Fruit fly (Drosophila melanogaster) whole organism, embryonic: ENCODE data around the gene pan.

ENCODE experiments used
- Adf1 ChIP-seq: fragments of 200-800 bp; sonication (Bioruptor generic); IDR thresholded peaks from 2 replicates; pipeline ENCODE4 v1.3.6; 2022; ENCODE audit warnings: missing biosample characterization, missing genetic modification characterization
- CG1024 ChIP-seq: fragments of 200-800 bp; sonication (Bioruptor generic); IDR thresholded peaks from 2 replicates; pipeline ENCODE4 v1.3.6; 2022; ENCODE audit warnings: missing biosample characterization, missing genetic modification characterization
- CG10267 ChIP-seq: fragments of 200-800 bp; sonication (Bioruptor generic); optimal IDR thresholded peaks from 2 replicates; lab custom pipeline; 2018; ENCODE audit warnings: missing biosample characterization, mild to moderate bottlenecking, missing genetic modification characterization, moderate library complexity
- CG10654 ChIP-seq: fragments of 200-800 bp; sonication (Bioruptor generic); optimal IDR thresholded peaks from 2 replicates; lab custom pipeline; 2016; ENCODE audit warnings: missing biosample characterization, missing genetic modification characterization
- CG11723 ChIP-seq: fragments of 200-800 bp; sonication (Bioruptor generic); optimal IDR thresholded peaks from 2 replicates; lab custom pipeline; 2017; ENCODE audit warnings: missing biosample characterization, mild to moderate bottlenecking, missing genetic modification characterization
- CG12155 ChIP-seq: fragments of 200-800 bp; sonication (Bioruptor generic); optimal IDR thresholded peaks from 3 replicates; lab custom pipeline; 2016; ENCODE audit warnings: missing biosample characterization, missing genetic modification characterization
- CG14014 ChIP-seq: fragments of 200-800 bp; sonication (Bioruptor generic); IDR thresholded peaks from 2 replicates; pipeline ENCODE4 v1.3.6; 2022; ENCODE audit warnings: missing biosample characterization, missing genetic modification characterization
- CG17385 ChIP-seq: fragments of 200-800 bp; sonication (Bioruptor generic); optimal IDR thresholded peaks from 3 replicates; lab custom pipeline; 2018; ENCODE audit warnings: missing biosample characterization, mild to moderate bottlenecking, missing genetic modification characterization
- CG17802 ChIP-seq: fragments of 200-800 bp; sonication (Bioruptor generic); optimal IDR thresholded peaks from 2 replicates; lab custom pipeline; 2018; ENCODE audit warnings: missing biosample characterization, mild to moderate bottlenecking, missing genetic modification characterization, moderate library complexity
- CG2129 ChIP-seq: fragments of 200-800 bp; sonication (Bioruptor generic); IDR thresholded peaks from 2 replicates; pipeline ENCODE4 v1.3.6; 2022; ENCODE audit warnings: missing biosample characterization, missing genetic modification characterization; ENCODE audit not compliant: partially characterized antibody
- CG30020 ChIP-seq: fragments of 200-800 bp; optimal IDR thresholded peaks from 2 replicates; lab custom pipeline; 2019; ENCODE audit warnings: missing biosample characterization, mild to moderate bottlenecking, missing genetic modification characterization, moderate library complexity
- CG31441 ChIP-seq: fragments of 200-800 bp; sonication (Bioruptor generic); IDR thresholded peaks from 2 replicates; pipeline ENCODE4 v1.3.6; 2022; ENCODE audit warnings: missing biosample characterization, missing genetic modification characterization
- CG3407 ChIP-seq: fragments of 200-800 bp; sonication (Bioruptor generic); optimal IDR thresholded peaks from 2 replicates; lab custom pipeline; 2018; ENCODE audit warnings: missing biosample characterization, mild to moderate bottlenecking, missing genetic modification characterization
- CG3847 ChIP-seq: fragments of 200-800 bp; sonication (Bioruptor generic); IDR thresholded peaks from 2 replicates; pipeline ENCODE4 v1.3.6; 2022; ENCODE audit warnings: missing biosample characterization, missing genetic modification characterization
- CG5180 ChIP-seq: fragments of 200-800 bp; sonication (Bioruptor generic); optimal IDR thresholded peaks from 3 replicates; lab custom pipeline; 2017; ENCODE audit warnings: missing biosample characterization, missing genetic modification characterization, mild to moderate bottlenecking, moderate library complexity, missing genetic modification reagents
- CG6854 ChIP-seq: fragments of 200-800 bp; sonication (Bioruptor generic); optimal IDR thresholded peaks from 3 replicates; lab custom pipeline; 2017; ENCODE audit warnings: missing biosample characterization, mild to moderate bottlenecking, missing genetic modification characterization
- CG7839 ChIP-seq: fragments of 200-800 bp; sonication (Bioruptor generic); optimal IDR thresholded peaks from 3 replicates; lab custom pipeline; 2018; ENCODE audit warnings: missing biosample characterization, mild to moderate bottlenecking, missing genetic modification characterization, moderate library complexity
- CG9817 ChIP-seq: fragments of 200-800 bp; sonication (Bioruptor generic); optimal IDR thresholded peaks from 2 replicates; lab custom pipeline; 2018; ENCODE audit warnings: missing biosample characterization, mild to moderate bottlenecking, missing genetic modification characterization, moderate library complexity
- Dfd ChIP-seq, 2 experiments: fragments of >200 bp; optimal IDR thresholded peaks; 2 replicates each; lab custom pipeline; 2017; ENCODE audit warnings: missing biosample characterization in 2 of 2, missing genetic modification characterization in 2 of 2
- Fer3 ChIP-seq: fragments of 200-800 bp; sonication (Bioruptor generic); optimal IDR thresholded peaks from 2 replicates; lab custom pipeline; 2018; ENCODE audit warnings: missing biosample characterization, mild to moderate bottlenecking, missing genetic modification characterization, moderate library complexity
- Hey ChIP-seq: fragments of 200-800 bp; sonication (Bioruptor generic); optimal IDR thresholded peaks from 3 replicates; lab custom pipeline; 2018; ENCODE audit warnings: missing biosample characterization, mild to moderate bottlenecking, missing genetic modification characterization
- HmgZ ChIP-seq: fragments of 200-800 bp; sonication (Bioruptor generic); optimal IDR thresholded peaks from 2 replicates; lab custom pipeline; 2018; ENCODE audit warnings: missing biosample characterization, mild to moderate bottlenecking, missing genetic modification characterization
- Meics ChIP-seq: fragments of 200-800 bp; sonication (Bioruptor generic); optimal IDR thresholded peaks from 2 replicates; lab custom pipeline; 2017; ENCODE audit warnings: missing biosample characterization, mild to moderate bottlenecking, missing genetic modification characterization
- NK7.1 ChIP-seq: fragments of 200-800 bp; sonication (Bioruptor generic); optimal IDR thresholded peaks from 3 replicates; lab custom pipeline; 2016; ENCODE audit warnings: missing biosample characterization, missing genetic modification characterization
- Ravus ChIP-seq: fragments of 200-800 bp; sonication (Bioruptor generic); IDR thresholded peaks from 2 replicates; pipeline ENCODE4 v1.3.6; 2022; ENCODE audit warnings: missing biosample characterization, missing genetic modification characterization
- Sry-δ ChIP-seq: fragments of 200-800 bp; sonication (Bioruptor generic); optimal IDR thresholded peaks from 2 replicates; lab custom pipeline; 2016; ENCODE audit warnings: missing biosample characterization, missing genetic modification characterization
- bigmax ChIP-seq: fragments of 200-800 bp; sonication (Bioruptor generic); optimal IDR thresholded peaks from 2 replicates; lab custom pipeline; 2018; ENCODE audit warnings: missing biosample characterization, mild to moderate bottlenecking, missing genetic modification characterization
- cas ChIP-seq: fragments of 200-800 bp; sonication (Bioruptor generic); IDR thresholded peaks from 2 replicates; pipeline ENCODE4 v1.3.6; 2022; ENCODE audit warnings: missing biosample characterization, missing genetic modification characterization
- crol ChIP-seq: fragments of 200-800 bp; sonication (Bioruptor generic); IDR thresholded peaks from 2 replicates; pipeline ENCODE4 v1.3.6; 2022; ENCODE audit warnings: missing biosample characterization, missing genetic modification characterization
- dmrt99B ChIP-seq: fragments of 200-800 bp; sonication (Bioruptor generic); optimal IDR thresholded peaks from 2 replicates; lab custom pipeline; 2018; ENCODE audit warnings: missing biosample characterization, mild to moderate bottlenecking, missing genetic modification characterization, moderate library complexity
- dpn ChIP-seq, 2 experiments: fragments of 200-800 bp; sonication (Bioruptor generic); optimal IDR thresholded peaks; 3 replicates each; lab custom pipeline; 2016; ENCODE audit warnings: missing biosample characterization in 2 of 2, missing genetic modification characterization in 2 of 2
- fd96Cb ChIP-seq: fragments of 200-800 bp; sonication (Bioruptor generic); optimal IDR thresholded peaks from 2 replicates; lab custom pipeline; 2018; ENCODE audit warnings: missing biosample characterization, mild to moderate bottlenecking, missing genetic modification characterization, moderate library complexity
- ftz-f1 ChIP-seq: fragments of 200-800 bp; sonication (Bioruptor generic); optimal IDR thresholded peaks from 2 replicates; lab custom pipeline; 2016; ENCODE audit warnings: missing biosample characterization, missing genetic modification characterization
- grn ChIP-seq: fragments of 200-800 bp; sonication (Bioruptor generic); optimal IDR thresholded peaks from 3 replicates; lab custom pipeline; 2017; ENCODE audit warnings: missing biosample characterization, missing genetic modification characterization
- lmd ChIP-seq: fragments of 200-800 bp; sonication (Bioruptor generic); IDR thresholded peaks from 2 replicates; pipeline ENCODE4 v1.3.6; 2022; ENCODE audit warnings: missing biosample characterization, missing genetic modification characterization
- lov ChIP-seq, 2 experiments: fragments of 200-800 bp in 1 of 2; fragments of >200 bp in 1 of 2; sonication (Bioruptor generic) in 1 of 2; IDR thresholded peaks in 1 of 2; optimal IDR thresholded peaks in 1 of 2; 2 replicates in 1 of 2; 3 replicates in 1 of 2; pipeline versions ENCODE4 v1.3.6 to Lab custom; 2017 to 2022; ENCODE audit warnings: missing biosample characterization in 1 of 2, missing genetic modification characterization in 1 of 2
- nerfin-1 ChIP-seq: fragments of 200-800 bp; sonication (Bioruptor generic); optimal IDR thresholded peaks from 3 replicates; lab custom pipeline; 2019; ENCODE audit warnings: missing biosample characterization, mild to moderate bottlenecking, missing genetic modification characterization, moderate library complexity
- odd ChIP-seq: fragments of 200-800 bp; sonication (Bioruptor generic); optimal IDR thresholded peaks from 2 replicates; lab custom pipeline; 2017; ENCODE audit warnings: missing biosample characterization, mild to moderate bottlenecking, missing genetic modification characterization
- onecut ChIP-seq: fragments of 200-800 bp; sonication (Bioruptor generic); IDR thresholded peaks from 2 replicates; pipeline ENCODE4 v1.3.6; 2022; ENCODE audit warnings: missing biosample characterization, missing genetic modification characterization
- pnt ChIP-seq: fragments of 200-800 bp; sonication (Bioruptor generic); optimal IDR thresholded peaks from 3 replicates; lab custom pipeline; 2016; ENCODE audit warnings: missing biosample characterization, missing genetic modification characterization
- sens ChIP-seq: fragments of 200-800 bp; sonication (Bioruptor generic); peaks from one replicate; lab custom pipeline; 2016; ENCODE audit warnings: missing biosample characterization, missing genetic modification characterization
- tio ChIP-seq: fragments of 200-800 bp; sonication (Bioruptor generic); optimal IDR thresholded peaks from 2 replicates; lab custom pipeline; 2017; ENCODE audit warnings: missing biosample characterization, missing genetic modification characterization, inconsistent platforms
- tx ChIP-seq: fragments of 200-800 bp; sonication (Bioruptor generic); optimal IDR thresholded peaks from 2 replicates; lab custom pipeline; 2016; ENCODE audit warnings: missing biosample characterization, missing genetic modification characterization
- unc-4 ChIP-seq: fragments of 200-800 bp; sonication (Bioruptor generic); IDR thresholded peaks from 2 replicates; pipeline ENCODE4 v1.3.6; 2022; ENCODE audit warnings: missing biosample characterization, missing genetic modification characterization; ENCODE audit not compliant: partially characterized antibody
- wek ChIP-seq: fragments of 200-800 bp; sonication (Bioruptor generic); optimal IDR thresholded peaks from 3 replicates; lab custom pipeline; 2018; ENCODE audit warnings: missing biosample characterization, mild to moderate bottlenecking, missing genetic modification characterization, moderate library complexity
- wor ChIP-seq: fragments of 200-800 bp; sonication (Bioruptor generic); IDR thresholded peaks from 2 replicates; pipeline ENCODE4 v1.3.6; 2022; ENCODE audit warnings: missing biosample characterization, missing genetic modification characterization
- zen2 ChIP-seq: fragments of 200-800 bp; sonication (Bioruptor generic); IDR thresholded peaks from 3 replicates; pipeline ENCODE4 v1.3.6; 2022; ENCODE audit warnings: missing biosample characterization, missing genetic modification characterization; ENCODE audit not compliant: partially characterized antibody

Gene pan

dm6 chr4:43179-43935, 25.8 kb upstream of the pan start, which contains the start of gene PlexB (continued):
- TF ChIP-seq Fer3 (no peak), CG17385 (GFP tag; lab: Kevin White, UChicago) (no peak), CG10267 (tag; lab: Kevin White, UChicago) (peak; percentile 24)

- TF ChIP-seq tio = no peak
- TF ChIP-seq CG3847 (GFP tag; lab: Robert Waterston, UW) = no peak
- no peak for TF ChIP-seq unc-4
- peak; percentile 85 for TF ChIP-seq CG30020 (tag; lab: Kevin White, UChicago)
- TF ChIP-seq CG7839 (tag; lab: Kevin White, UChicago) = no peak
- no peak for TF ChIP-seq grn (GFP tag; lab: Kevin White, UChicago)
- TF ChIP-seq CG2129 (GFP tag; lab: Robert Waterston, UW) = no peak
- no peak for TF ChIP-seq cas (GFP tag; lab: Robert Waterston, UW)
- TF ChIP-seq zen2 (GFP tag; lab: Robert Waterston, UW) = no peak
- TF ChIP-seq ftz-f1 = no peak
- TF ChIP-seq CG14014 (GFP tag; lab: Robert Waterston, UW) = 0 out of 2 replicates have a peak, but pooled peaks have one; percentile 2
- no peak for TF ChIP-seq fd96Cb (tag; lab: Kevin White, UChicago)
- no peak for TF ChIP-seq CG9817 (tag; lab: Kevin White, UChicago)
- no peak for TF ChIP-seq CG12155 (GFP tag; lab: Kevin White, UChicago)
- peak; percentile 13 for TF ChIP-seq Sry-δ (GFP tag; lab: Kevin White, UChicago)
- TF ChIP-seq CG3407 (GFP tag; lab: Kevin White, UChicago) = no peak
- no peak for TF ChIP-seq bigmax
- TF ChIP-seq crol (GFP tag; lab: Robert Waterston, UW) = no peak
- TF ChIP-seq CG10654 (GFP tag; lab: Kevin White, UChicago) = no peak
- TF ChIP-seq sens (GFP tag; lab: Kevin White, UChicago) = peak; percentile 25
- TF ChIP-seq CG11723 (GFP tag; lab: Kevin White, UChicago) = peak; percentile 67
Observed at dm6 chr4:43936-44260, 25.2 kb upstream of the pan start.

DNA sequence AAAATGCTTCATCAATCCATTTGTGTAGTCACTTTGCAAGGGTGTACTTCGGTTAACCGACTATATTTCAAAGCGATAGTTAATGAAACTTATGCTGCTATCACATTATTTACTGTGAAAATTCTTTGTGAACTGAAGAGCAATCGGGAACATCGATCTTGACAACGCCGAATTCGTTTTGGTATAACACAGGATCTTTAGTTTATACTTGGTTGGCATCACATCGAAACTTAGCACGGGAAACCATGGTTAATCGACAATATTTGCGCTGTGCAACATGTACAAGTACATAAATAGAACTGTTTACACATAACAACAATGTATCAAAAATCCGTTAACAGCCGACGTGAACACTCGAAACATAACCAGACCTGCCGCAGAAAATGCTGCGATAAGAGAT, 24.3 kb upstream of the pan start:
- no peak for TF ChIP-seq HmgZ (tag; lab: Kevin White, UChicago)
- no peak for TF ChIP-seq Adf1 (GFP tag; lab: Robert Waterston, UW)
- TF ChIP-seq CG5180 (GFP tag; lab: Kevin White, UChicago) = no peak
- no peak for TF ChIP-seq CG2129 (GFP tag; lab: Robert Waterston, UW)
- TF ChIP-seq wor = no peak
- peak; percentile 94 for TF ChIP-seq CG17802 (tag; lab: Kevin White, UChicago)
- no peak for TF ChIP-seq Hey (tag; lab: Kevin White, UChicago)
- TF ChIP-seq odd (GFP tag; lab: Kevin White, UChicago) = no peak
- no peak for TF ChIP-seq dmrt99B
- no peak for TF ChIP-seq Meics (GFP tag; lab: Kevin White, UChicago)
- no peak for TF ChIP-seq pnt
- no peak for TF ChIP-seq CG31441 (GFP tag; lab: Robert Waterston, UW)
- TF ChIP-seq tx (GFP tag; lab: Kevin White, UChicago) = no peak
- TF ChIP-seq NK7.1 = no peak
- TF ChIP-seq bigmax = no peak
- no peak for TF ChIP-seq Ravus (GFP tag; lab: Robert Waterston, UW)
- TF ChIP-seq CG6854 = no peak
- TF ChIP-seq Dfd (GFP tag; optimal IDR thresholded peaks at IDR 0.05; lab: Kevin White, UChicago) = peak in 1 of 2 experiments; percentile 5
- peak; percentile 95 for TF ChIP-seq CG30020 (tag; lab: Kevin White, UChicago)
- TF ChIP-seq onecut (GFP tag; lab: Robert Waterston, UW) = no peak
- no peak for TF ChIP-seq lov (optimal IDR thresholded peaks at IDR 0.05; lab: Kevin White, UChicago)
- no peak for TF ChIP-seq lov (GFP tag; IDR thresholded peaks at IDR 0.05; lab: Robert Waterston, UW)
- TF ChIP-seq nerfin-1 = no peak
- TF ChIP-seq lmd (GFP tag; lab: Robert Waterston, UW) = no peak
- TF ChIP-seq CG1024 (GFP tag; lab: Robert Waterston, UW) = peak; percentile 89
- peak; percentile 17 for TF ChIP-seq wek (GFP tag; lab: Kevin White, UChicago)
- no peak for TF ChIP-seq dpn (GFP tag; optimal IDR thresholded peaks at IDR 0.05; lab: Kevin White, UChicago)
